Worm (Caenorhabditis elegans): ENCODE results near the gene upp-1.
"Not testable (repeated sequence)": the region's sequence is repeated elsewhere in the genome, so short reads cannot be mapped to it uniquely, and the experiment has no call there.

Gene upp-1

ce11 chrIII:7594482-7594881, 48.4 kb downstream of the upp-1 start, which contains the start of gene Y80D4G.2:
Y80D4G.2 (minus strand) TSS chrIII:7594582.
- TF ChIP-seq mls-2 (tag; optimal IDR thresholded peaks at IDR 0.05); ham-2 (GFP tag; optimal IDR thresholded peaks at IDR 0.05); lin-32 (GFP tag; optimal IDR thresholded peaks at IDR 0.05): not testable (repeated sequence)

ce11 chrIII:7593285-7593928, 49.5 kb downstream of the upp-1 start, which contains the start of gene R13A5.11:
R13A5.11 (minus strand) TSS chrIII:7593335.
- TF ChIP-seq elt-1 (tag; optimal IDR thresholded peaks at IDR 0.05; ENCODE audit: borderline replicate concordance, insufficient read depth): no peak
- TF ChIP-seq lsy-2 (tag; optimal IDR thresholded peaks at IDR 0.05): no peak
- TF ChIP-seq drap-1 (GFP tag; optimal IDR thresholded peaks at IDR 0.05): no peak
- TF ChIP-seq nhr-2 (tag; optimal IDR thresholded peaks at IDR 0.05): no peak
- TF ChIP-seq nhr-76 (tag; optimal IDR thresholded peaks at IDR 0.05): no peak
- TF ChIP-seq ceh-43 (GFP tag; optimal IDR thresholded peaks at IDR 0.05): peak; percentile 84
